Fruit fly (Drosophila melanogaster) whole organism, embryonic: ENCODE results near the gene CG31792.

Experiments
- Bteb2 ChIP-seq: fragments of 200-800 bp; sonication (Bioruptor generic); optimal IDR thresholded peaks from 2 replicates; lab custom pipeline; 2016; ENCODE audit warnings: missing biosample characterization, missing genetic modification characterization
- CG11085 ChIP-seq: fragments of 200-800 bp; sonication (Bioruptor generic); IDR thresholded peaks from 2 replicates; pipeline ENCODE4 v1.3.6; 2022; ENCODE audit warnings: missing biosample characterization, missing genetic modification characterization
- CG11504 ChIP-seq: fragments of 200-800 bp; sonication (Bioruptor generic); optimal IDR thresholded peaks from 3 replicates; lab custom pipeline; 2019; ENCODE audit warnings: missing biosample characterization, mild to moderate bottlenecking, missing genetic modification characterization, moderate library complexity
- CG11723 ChIP-seq: fragments of 200-800 bp; sonication (Bioruptor generic); optimal IDR thresholded peaks from 2 replicates; lab custom pipeline; 2017; ENCODE audit warnings: missing biosample characterization, mild to moderate bottlenecking, missing genetic modification characterization
- CG12071 ChIP-seq: fragments of 200-800 bp; sonication (Bioruptor generic); optimal IDR thresholded peaks from 3 replicates; lab custom pipeline; 2018; ENCODE audit warnings: missing biosample characterization, mild to moderate bottlenecking, missing genetic modification characterization
- CG12155 ChIP-seq: fragments of 200-800 bp; sonication (Bioruptor generic); optimal IDR thresholded peaks from 3 replicates; lab custom pipeline; 2016; ENCODE audit warnings: missing biosample characterization, missing genetic modification characterization
- CG12744 ChIP-seq: fragments of 200-800 bp; sonication (Bioruptor generic); optimal IDR thresholded peaks from 2 replicates; lab custom pipeline; 2016; ENCODE audit warnings: missing biosample characterization, missing genetic modification characterization
- CG14667 ChIP-seq: fragments of 200-800 bp; sonication (Bioruptor generic); IDR thresholded peaks from 2 replicates; pipeline ENCODE4 v1.3.6; 2022; ENCODE audit warnings: missing biosample characterization, missing genetic modification characterization
- CG15269 ChIP-seq: fragments of 200-800 bp; sonication (Bioruptor generic); optimal IDR thresholded peaks from 2 replicates; lab custom pipeline; 2018; ENCODE audit warnings: missing biosample characterization, mild to moderate bottlenecking, missing genetic modification characterization, moderate library complexity
- CG15514 ChIP-seq: fragments of 200-800 bp; sonication (Bioruptor generic); optimal IDR thresholded peaks from 3 replicates; lab custom pipeline; 2017; ENCODE audit warnings: missing biosample characterization, missing genetic modification characterization, mild to moderate bottlenecking, moderate library complexity, missing genetic modification reagents
- CG1602 ChIP-seq: fragments of 200-800 bp; sonication (Bioruptor generic); optimal IDR thresholded peaks from 3 replicates; lab custom pipeline; 2016; ENCODE audit warnings: missing biosample characterization, missing genetic modification characterization
- CG1792 ChIP-seq: fragments of 200-800 bp; sonication (Bioruptor generic); optimal IDR thresholded peaks from 2 replicates; lab custom pipeline; 2016; ENCODE audit warnings: missing biosample characterization, missing genetic modification characterization
- CG2116 ChIP-seq: fragments of 200-800 bp; sonication (Bioruptor generic); optimal IDR thresholded peaks from 3 replicates; lab custom pipeline; 2018; ENCODE audit warnings: missing biosample characterization, mild to moderate bottlenecking, missing genetic modification characterization
- CG30403 ChIP-seq: fragments of 200-800 bp; sonication (Bioruptor generic); optimal IDR thresholded peaks from 3 replicates; lab custom pipeline; 2016; ENCODE audit warnings: missing biosample characterization, missing genetic modification characterization
- CG3995 ChIP-seq: fragments of 200-800 bp; sonication (Bioruptor generic); optimal IDR thresholded peaks from 3 replicates; lab custom pipeline; 2016; ENCODE audit warnings: missing biosample characterization, missing genetic modification characterization
- CG4854 ChIP-seq: fragments of 200-800 bp; sonication (Bioruptor generic); optimal IDR thresholded peaks from 2 replicates; lab custom pipeline; 2016; ENCODE audit warnings: missing biosample characterization, missing genetic modification characterization, inconsistent platforms
- CG7839 ChIP-seq: fragments of 200-800 bp; sonication (Bioruptor generic); optimal IDR thresholded peaks from 3 replicates; lab custom pipeline; 2018; ENCODE audit warnings: missing biosample characterization, mild to moderate bottlenecking, missing genetic modification characterization, moderate library complexity
- CG8359 ChIP-seq: fragments of 200-800 bp; sonication (Bioruptor generic); optimal IDR thresholded peaks from 2 replicates; lab custom pipeline; 2017; ENCODE audit warnings: missing biosample characterization, mild to moderate bottlenecking, missing genetic modification characterization, borderline replicate concordance
- CG9437 ChIP-seq: fragments of 200-800 bp; sonication (Bioruptor generic); optimal IDR thresholded peaks from 2 replicates; lab custom pipeline; 2018; ENCODE audit warnings: missing biosample characterization, mild to moderate bottlenecking, missing genetic modification characterization
- CkIIα-i1 ChIP-seq: fragments of 200-800 bp; sonication (Bioruptor generic); IDR thresholded peaks from 2 replicates; pipeline ENCODE4 v1.3.6; 2022; ENCODE audit warnings: missing biosample characterization, missing genetic modification characterization
- H2.0 ChIP-seq: fragments of 200-800 bp; sonication (Bioruptor generic); IDR thresholded peaks from 2 replicates; pipeline ENCODE4 v1.3.6; 2022; ENCODE audit warnings: missing biosample characterization, missing genetic modification characterization
- HHEX ChIP-seq: fragments of 200-800 bp; sonication (Bioruptor generic); optimal IDR thresholded peaks from 3 replicates; lab custom pipeline; 2017; ENCODE audit warnings: missing biosample characterization, mild to moderate bottlenecking, missing genetic modification characterization, missing genetic modification reagents
- Lim3 ChIP-seq: fragments of 200-800 bp; sonication (Bioruptor generic); IDR thresholded peaks from 2 replicates; pipeline ENCODE4 v1.3.6; 2022; ENCODE audit warnings: missing biosample characterization, missing genetic modification characterization
- MBD-R2 ChIP-seq: fragments of 200-800 bp; sonication (Bioruptor generic); IDR thresholded peaks from 2 replicates; pipeline ENCODE4 v1.3.6; 2022; ENCODE audit warnings: missing biosample characterization, missing genetic modification characterization
- Max ChIP-seq: fragments of 200-800 bp; sonication (Bioruptor generic); optimal IDR thresholded peaks from 2 replicates; lab custom pipeline; 2016; ENCODE audit warnings: missing biosample characterization, mild to moderate bottlenecking, missing genetic modification characterization
- Med ChIP-seq: fragments of 200-800 bp; sonication (Bioruptor generic); peaks from one replicate; lab custom pipeline; 2016; ENCODE audit warnings: missing biosample characterization, missing genetic modification characterization, mild to moderate bottlenecking, inconsistent platforms, moderate library complexity
- Nf-YC ChIP-seq: fragments of 200-800 bp; optimal IDR thresholded peaks from 3 replicates; lab custom pipeline; 2019; ENCODE audit warnings: missing biosample characterization, mild to moderate bottlenecking, missing genetic modification characterization, moderate library complexity
- Poxn ChIP-seq: fragments of 200-800 bp; sonication (Bioruptor generic); IDR thresholded peaks from 2 replicates; pipeline ENCODE4 v1.3.6; 2022; ENCODE audit warnings: missing biosample characterization, missing genetic modification characterization
- ac ChIP-seq: fragments of 200-800 bp; sonication (Bioruptor generic); optimal IDR thresholded peaks from 3 replicates; lab custom pipeline; 2017; ENCODE audit warnings: missing biosample characterization, mild to moderate bottlenecking, missing genetic modification characterization
- chif ChIP-seq, 2 experiments: fragments of 200-800 bp; sonication (Bioruptor generic); optimal IDR thresholded peaks; 3 replicates each; lab custom pipeline; 2016; ENCODE audit warnings: missing biosample characterization in 2 of 2, missing genetic modification characterization in 2 of 2
- da ChIP-seq: fragments of 200-800 bp; sonication (Bioruptor generic); optimal IDR thresholded peaks from 2 replicates; lab custom pipeline; 2016; ENCODE audit warnings: missing biosample characterization, missing genetic modification characterization
- fu2 ChIP-seq: fragments of 200-800 bp; sonication (Bioruptor generic); optimal IDR thresholded peaks from 2 replicates; lab custom pipeline; 2016; ENCODE audit warnings: missing biosample characterization, missing genetic modification characterization
- gfzf ChIP-seq: fragments of 200-800 bp; sonication (Bioruptor generic); optimal IDR thresholded peaks from 2 replicates; lab custom pipeline; 2016; ENCODE audit warnings: missing biosample characterization, mild to moderate bottlenecking, missing genetic modification characterization, moderate library complexity
- gro ChIP-seq: fragments of 200-800 bp; sonication (Bioruptor generic); optimal IDR thresholded peaks from 2 replicates; lab custom pipeline; 2016; ENCODE audit warnings: missing biosample characterization, missing genetic modification characterization
- insv ChIP-seq, 2 experiments: fragments of 200-800 bp; sonication (Bioruptor generic); optimal IDR thresholded peaks; 3 replicates each; lab custom pipeline; 2016 to 2018; ENCODE audit warnings: missing biosample characterization in 2 of 2, missing genetic modification characterization in 2 of 2
- inv ChIP-seq: fragments of 200-800 bp; sonication (Bioruptor generic); IDR thresholded peaks from 2 replicates; pipeline ENCODE4 v1.3.6; 2022; ENCODE audit warnings: missing biosample characterization, missing genetic modification characterization; ENCODE audit not compliant: partially characterized antibody
- lola ChIP-seq, 3 experiments: fragments of >200 bp in 2 of 3; fragments of 200-800 bp in 1 of 3; sonication (Bioruptor generic) in 1 of 3; optimal IDR thresholded peaks; 2 replicates each; lab custom pipeline; 2017 to 2019; ENCODE audit warnings: missing biosample characterization in 3 of 3, missing genetic modification characterization in 3 of 3, mild to moderate bottlenecking in 1 of 3, moderate library complexity in 1 of 3
- lov ChIP-seq, 2 experiments: fragments of 200-800 bp in 1 of 2; fragments of >200 bp in 1 of 2; sonication (Bioruptor generic) in 1 of 2; IDR thresholded peaks in 1 of 2; optimal IDR thresholded peaks in 1 of 2; 2 replicates in 1 of 2; 3 replicates in 1 of 2; pipeline versions ENCODE4 v1.3.6 to Lab custom; 2017 to 2022; ENCODE audit warnings: missing biosample characterization in 1 of 2, missing genetic modification characterization in 1 of 2
- odd ChIP-seq: fragments of 200-800 bp; sonication (Bioruptor generic); optimal IDR thresholded peaks from 2 replicates; lab custom pipeline; 2017; ENCODE audit warnings: missing biosample characterization, mild to moderate bottlenecking, missing genetic modification characterization
- pfk ChIP-seq: fragments of 200-800 bp; sonication (Bioruptor generic); optimal IDR thresholded peaks from 2 replicates; lab custom pipeline; 2018; ENCODE audit warnings: missing biosample characterization, mild to moderate bottlenecking, missing genetic modification characterization, moderate library complexity
- prd ChIP-seq, 3 experiments: fragments of >200 bp in 2 of 3; fragments of 200-800 bp in 1 of 3; sonication (Bioruptor generic) in 1 of 3; optimal IDR thresholded peaks in 2 of 3; IDR thresholded peaks in 1 of 3; 2 replicates in 2 of 3; 3 replicates in 1 of 3; pipeline versions ENCODE4 v1.3.6 to Lab custom; 2017 to 2022; ENCODE audit warnings: missing biosample characterization in 1 of 3, missing genetic modification characterization in 1 of 3
- ro ChIP-seq: fragments of 200-800 bp; sonication (Bioruptor generic); IDR thresholded peaks from 2 replicates; pipeline ENCODE4 v1.3.6; 2022; ENCODE audit warnings: missing biosample characterization, missing genetic modification characterization
- schlank ChIP-seq: fragments of 200-800 bp; sonication (Bioruptor generic); optimal IDR thresholded peaks from 2 replicates; lab custom pipeline; 2018; ENCODE audit warnings: missing biosample characterization, mild to moderate bottlenecking, missing genetic modification characterization
- shn ChIP-seq: fragments of 200-800 bp; sonication (Bioruptor generic); optimal IDR thresholded peaks from 3 replicates; lab custom pipeline; 2016; ENCODE audit warnings: missing biosample characterization, missing genetic modification characterization
- sisA ChIP-seq: fragments of 200-800 bp; sonication (Bioruptor generic); IDR thresholded peaks from 2 replicates; pipeline ENCODE4 v1.3.6; 2022; ENCODE audit warnings: missing biosample characterization, missing genetic modification characterization
- trem ChIP-seq: fragments of 200-800 bp; optimal IDR thresholded peaks from 3 replicates; lab custom pipeline; 2019; ENCODE audit warnings: missing biosample characterization, mild to moderate bottlenecking, missing genetic modification characterization, moderate library complexity
- usp ChIP-seq: fragments of >200 bp; optimal IDR thresholded peaks from 2 replicates; lab custom pipeline; 2017; ENCODE audit warnings: missing biosample characterization, missing genetic modification characterization
- vfl ChIP-seq: fragments of 200-800 bp; sonication (Bioruptor generic); optimal IDR thresholded peaks from 2 replicates; lab custom pipeline; 2016; ENCODE audit warnings: missing biosample characterization, missing genetic modification characterization
- vnd ChIP-seq: fragments of 200-800 bp; sonication (Bioruptor generic); IDR thresholded peaks from 3 replicates; pipeline ENCODE4 v1.3.6; 2022; ENCODE audit warnings: missing biosample characterization, missing genetic modification characterization; ENCODE audit not compliant: partially characterized antibody
- wdn ChIP-seq: fragments of 200-800 bp; sonication (Bioruptor generic); IDR thresholded peaks from 2 replicates; pipeline ENCODE4 v1.3.6; 2022; ENCODE audit warnings: missing biosample characterization, missing genetic modification characterization
- z ChIP-seq: fragments of 200-800 bp; sonication (Bioruptor generic); IDR thresholded peaks from 3 replicates; pipeline ENCODE4 v1.3.6; 2022; ENCODE audit warnings: missing biosample characterization, missing genetic modification characterization

Gene CG31792

dm6 chr2L:18951674-18952073, 45.6 kb upstream of the CG31792 start, which contains the start of gene Nedd8 (continued):
- TF ChIP-seq HHEX (GFP tag; lab: Kevin White, UChicago) (no peak), insv (GFP tag; optimal IDR thresholded peaks at IDR 0.05; lab: Kevin White, UChicago) (no peak), CG2116 (GFP tag; lab: Kevin White, UChicago) (peak; percentile 50), MBD-R2 (GFP tag; lab: Robert Waterston, UW) (peak; percentile 89), vfl (GFP tag; lab: Kevin White, UChicago) (no peak), ro (no peak), CG14667 (GFP tag; lab: Robert Waterston, UW) (no peak), CG30403 (GFP tag; lab: Kevin White, UChicago) (no peak), wdn (GFP tag; lab: Robert Waterston, UW) (no peak), CG3995 (peak; percentile 65), trem (tag; lab: Kevin White, UChicago) (peak; percentile 48), gro (GFP tag; lab: Kevin White, UChicago) (peak; percentile 20), CG11085 (GFP tag; lab: Robert Waterston, UW) (no peak), odd (no peak), shn (GFP tag; lab: Kevin White, UChicago) (no peak), Nf-YC (peak; percentile 30), CG12155 (GFP tag; lab: Kevin White, UChicago) (no peak), CG11504 (peak; percentile 12), gfzf (GFP tag; lab: Kevin White, UChicago) (peak; percentile 63), da (GFP tag; lab: Kevin White, UChicago) (no peak), CG11723 (GFP tag; lab: Kevin White, UChicago) (no peak), sisA (no peak), Bteb2 (GFP tag; lab: Kevin White, UChicago) (no peak), CG12744 (GFP tag; lab: Kevin White, UChicago) (no peak), z (no peak), CkIIα-i1 (no peak), CG1792 (GFP tag; lab: Kevin White, UChicago) (no peak), H2.0 (GFP tag; lab: Robert Waterston, UW) (no peak), pfk (GFP tag; lab: Kevin White, UChicago) (no peak), inv (GFP tag; lab: Robert Waterston, UW) (peak; percentile 76), ac (GFP tag; lab: Kevin White, UChicago) (no peak), vnd (GFP tag; lab: Robert Waterston, UW) (peak; percentile 75), CG9437 (GFP tag; lab: Kevin White, UChicago) (no peak), CG8359 (GFP tag; lab: Kevin White, UChicago) (no peak), CG12071 (no peak), lola (GFP tag; optimal IDR thresholded peaks at IDR 0.05; lab: Kevin White, UChicago) (no peak), fu2 (GFP tag; lab: Kevin White, UChicago) (no peak), lov (optimal IDR thresholded peaks at IDR 0.05; lab: Kevin White, UChicago) (no peak), lov (GFP tag; IDR thresholded peaks at IDR 0.05; lab: Robert Waterston, UW) (no peak), CG15269 (tag; lab: Kevin White, UChicago) (no peak), CG4854 (GFP tag; lab: Kevin White, UChicago) (no peak), prd (optimal IDR thresholded peaks at IDR 0.05; lab: Kevin White, UChicago) (no peak), prd (GFP tag; IDR thresholded peaks at IDR 0.05; lab: Robert Waterston, UW) (no peak), Max (no peak), CG15514 (peak; percentile 91), CG7839 (no peak), chif (GFP tag; optimal IDR thresholded peaks at IDR 0.05; lab: Kevin White, UChicago) (no peak), Med (GFP tag; lab: Kevin White, UChicago) (peak; percentile 71), Poxn (GFP tag; lab: Robert Waterston, UW) (no peak), CG1602 (GFP tag; lab: Kevin White, UChicago) (no peak), schlank (tag; lab: Kevin White, UChicago) (no peak), Lim3 (GFP tag; lab: Robert Waterston, UW) (no peak), usp (GFP tag; lab: Kevin White, UChicago) (no peak)
